Fruit fly (Drosophila melanogaster): ENCODE results near the gene RpL34a.

The RpL34a gene

DNA sequence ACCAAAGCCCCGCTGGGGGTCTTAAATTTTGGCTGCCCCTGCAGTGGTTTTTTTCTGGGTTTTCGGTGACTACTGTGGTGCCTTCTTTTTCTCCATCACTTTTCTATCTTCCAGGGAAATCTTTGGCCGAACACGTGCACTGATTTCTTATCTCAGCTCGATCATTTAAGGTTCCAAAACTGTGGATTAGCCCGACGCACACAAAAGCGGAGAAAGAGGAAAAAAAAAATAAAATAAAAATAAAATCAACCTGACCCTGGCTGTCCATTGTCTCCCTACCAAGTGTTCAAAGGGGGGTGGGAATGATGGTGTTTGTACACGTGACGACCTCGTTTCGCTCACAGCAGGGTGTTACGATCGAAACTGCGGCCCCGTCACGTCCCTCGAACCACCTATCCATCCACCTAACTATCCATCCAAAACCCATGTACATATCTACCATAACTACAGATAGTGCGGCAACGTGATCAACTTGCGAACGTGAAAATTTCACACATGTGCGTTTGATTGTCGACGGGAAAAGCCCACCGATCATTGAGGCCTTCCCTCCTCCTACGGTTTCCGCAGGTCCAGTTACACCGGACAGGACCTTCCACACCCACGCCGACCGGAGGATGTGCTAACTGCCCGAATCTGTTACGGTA lies 32.3 kb downstream of the RpL34a start (continued):
- peak; percentile 52 for TF ChIP-seq CG15479 (GFP tag; optimal IDR thresholded peaks at IDR 0.05)

DNA sequence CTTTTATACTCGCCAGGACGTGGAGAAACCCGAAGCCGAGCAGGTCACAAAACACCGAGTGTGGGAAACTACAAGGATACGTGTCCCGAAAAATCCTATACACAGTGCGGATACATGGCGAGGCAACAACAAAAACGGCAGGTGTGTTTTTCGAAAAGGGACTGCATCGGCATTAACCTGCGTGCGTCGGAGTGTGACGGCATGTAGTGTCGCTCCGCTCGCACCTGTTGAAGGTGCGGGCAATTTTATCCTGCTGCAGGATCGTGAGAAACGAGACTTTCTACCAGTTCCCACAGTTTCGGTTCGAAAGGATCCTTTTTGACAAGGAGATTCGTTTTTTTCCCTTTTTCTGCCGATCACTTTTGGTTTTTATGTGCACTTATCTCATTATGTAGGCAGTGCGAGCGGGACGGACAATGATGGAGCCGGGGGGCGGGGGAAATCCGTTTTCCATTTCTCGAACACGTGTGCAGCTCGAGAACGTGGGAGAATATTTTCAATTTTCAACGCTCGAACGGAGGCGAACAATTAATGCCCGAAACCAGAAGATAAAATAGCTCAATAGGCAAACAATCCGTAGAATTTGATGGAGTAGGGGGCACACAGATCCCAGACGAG lies 34.4 kb downstream of the RpL34a start:
- TF ChIP-seq CG4730 (GFP tag; IDR thresholded peaks at IDR 0.05) (no peak), da (GFP tag; optimal IDR thresholded peaks at IDR 0.05) (peak; percentile 54), crol (GFP tag; IDR thresholded peaks at IDR 0.05) (peak; percentile 54; the same call in 1 of the 2 replicates), esg (GFP tag; conservative IDR thresholded peaks at IDR 0.05) (no peak), CG4360 (GFP tag; IDR thresholded peaks at IDR 0.05) (peak; percentile 92), croc (GFP tag; conservative IDR thresholded peaks at IDR 0.05) (no peak), Hr78 (GFP tag; optimal IDR thresholded peaks at IDR 0.05) (no peak), wor (GFP tag; IDR thresholded peaks at IDR 0.05) (no peak), h (optimal IDR thresholded peaks at IDR 0.05) (peak; percentile 12), CG7928 (GFP tag; optimal IDR thresholded peaks at IDR 0.05) (no peak), Kr (GFP tag; optimal IDR thresholded peaks at IDR 0.05) (peak; percentile 44), sens (GFP tag) (peak; percentile 86), pb (GFP tag; optimal IDR thresholded peaks at IDR 0.05) (no peak), Hsf (GFP tag; optimal IDR thresholded peaks at IDR 0.05) (no peak), al (GFP tag; IDR thresholded peaks at IDR 0.05) (no peak), D (optimal IDR thresholded peaks at IDR 0.05) (peak; percentile 22), D (GFP tag; optimal IDR thresholded peaks at IDR 0.05) (no peak), CG1832 (GFP tag; optimal IDR thresholded peaks at IDR 0.05) (peak; percentile 70), prd (optimal IDR thresholded peaks at IDR 0.05) (no peak), prd (GFP tag; IDR thresholded peaks at IDR 0.05) (0 out of 3 replicates have a peak, but pooled peaks have one; percentile 7), hbn (GFP tag; IDR thresholded peaks at IDR 0.05; ENCODE audit: partially characterized antibody) (no peak), Lpt (GFP tag; optimal IDR thresholded peaks at IDR 0.05) (no peak), sqz (GFP tag; optimal IDR thresholded peaks at IDR 0.05) (peak; percentile 9), CG11456 (GFP tag; IDR thresholded peaks at IDR 0.05) (no peak), tgo (GFP tag; IDR thresholded peaks at IDR 0.05) (no peak), ac (GFP tag; optimal IDR thresholded peaks at IDR 0.05) (peak; percentile 99), eve (GFP tag; optimal IDR thresholded peaks at IDR 0.05) (no peak), CG7271 (tag; optimal IDR thresholded peaks at IDR 0.05) (peak; percentile 13), Blimp-1 (GFP tag; optimal IDR thresholded peaks at IDR 0.05) (peak; percentile 54), phol (tag; optimal IDR thresholded peaks at IDR 0.05) (no peak), CG12659 (GFP tag; optimal IDR thresholded peaks at IDR 0.05) (no peak), kni (GFP tag; optimal IDR thresholded peaks at IDR 0.05) (peak; percentile 48), CG7839 (tag; optimal IDR thresholded peaks at IDR 0.05) (no peak), nerfin-1 (tag; optimal IDR thresholded peaks at IDR 0.05) (peak; percentile 18), cad (GFP tag; optimal IDR thresholded peaks at IDR 0.05) (peak; percentile 55), insv (GFP tag; optimal IDR thresholded peaks at IDR 0.05) (peak in 1 of 2 experiments; percentile 60), tll (GFP tag; optimal IDR thresholded peaks at IDR 0.05) (peak in 1 of 2 experiments; percentile 78), CG15479 (GFP tag; optimal IDR thresholded peaks at IDR 0.05) (peak; percentile 23), ATbp (GFP tag; optimal IDR thresholded peaks at IDR 0.05) (no peak), twi (tag; optimal IDR thresholded peaks at IDR 0.05) (peak; percentile 90), hkb (optimal IDR thresholded peaks at IDR 0.05) (no peak), hkb (GFP tag; IDR thresholded peaks at IDR 0.05) (no peak), zen (tag; optimal IDR thresholded peaks at IDR 0.05) (peak; percentile 32)
